Fruit fly (Drosophila melanogaster): ENCODE measurements around the gene LManII.
A peak's percentile ranks its signal among the peaks of the same experiment; 100 is the strongest.

Gene LManII

dm6 chr2L:10442048-10442790 lies 15.2 kb upstream of the LManII start, which contains the start of gene loh (continued):
- no peak for TF ChIP-seq CG33213 (GFP tag; optimal IDR thresholded peaks at IDR 0.05)
- no peak for TF ChIP-seq CG6175 (GFP tag; IDR thresholded peaks at IDR 0.05)
- TF ChIP-seq fd64A (GFP tag; optimal IDR thresholded peaks at IDR 0.05): no peak
- TF ChIP-seq nmo (GFP tag; optimal IDR thresholded peaks at IDR 0.05): peak; percentile 81
- peak; percentile 53 for TF ChIP-seq Hr3 (GFP tag; optimal IDR thresholded peaks at IDR 0.05)
- peak; percentile 76 for TF ChIP-seq row (GFP tag; IDR thresholded peaks at IDR 0.05)
- TF ChIP-seq sd (tag; optimal IDR thresholded peaks at IDR 0.05): no peak
- TF ChIP-seq bcd (GFP tag; optimal IDR thresholded peaks at IDR 0.05): peak; percentile 55
- peak; percentile 49 for TF ChIP-seq Nf-YB (GFP tag; optimal IDR thresholded peaks at IDR 0.05)
- peak; percentile 38 for TF ChIP-seq CG30020 (tag; optimal IDR thresholded peaks at IDR 0.05)
- TF ChIP-seq CG9817 (tag; optimal IDR thresholded peaks at IDR 0.05): no peak
- 0 out of 2 replicates have a peak, but pooled peaks have one; percentile 23 for TF ChIP-seq peb (GFP tag; IDR thresholded peaks at IDR 0.05)
- no peak for TF ChIP-seq Atf6 (GFP tag; IDR thresholded peaks at IDR 0.05)
- TF ChIP-seq Oli (tag; optimal IDR thresholded peaks at IDR 0.05): peak; percentile 74
- TF ChIP-seq CG31388 (GFP tag; optimal IDR thresholded peaks at IDR 0.05): no peak
- peak; percentile 38 for TF ChIP-seq Spps (tag; optimal IDR thresholded peaks at IDR 0.05)
- TF ChIP-seq Hey (tag; optimal IDR thresholded peaks at IDR 0.05): no peak
- peak; percentile 24 for TF ChIP-seq CG12769 (tag; optimal IDR thresholded peaks at IDR 0.05)
- TF ChIP-seq zfh1 (GFP tag; IDR thresholded peaks at IDR 0.05): 0 out of 3 replicates have a peak, but pooled peaks have one; percentile 40
- TF ChIP-seq Sry-β (GFP tag; optimal IDR thresholded peaks at IDR 0.05): peak; percentile 30
- peak; percentile 43 for TF ChIP-seq CG15269 (tag; optimal IDR thresholded peaks at IDR 0.05)
- TF ChIP-seq CG4424 (GFP tag; optimal IDR thresholded peaks at IDR 0.05): peak; percentile 64
- no peak for TF ChIP-seq Dp (GFP tag; optimal IDR thresholded peaks at IDR 0.05)
- peak; percentile 55 for TF ChIP-seq tio (GFP tag; optimal IDR thresholded peaks at IDR 0.05)
- TF ChIP-seq CG17829 (tag; optimal IDR thresholded peaks at IDR 0.05): peak; percentile 65
- TF ChIP-seq cg (GFP tag; optimal IDR thresholded peaks at IDR 0.05): peak; percentile 3
- TF ChIP-seq chinmo (GFP tag; IDR thresholded peaks at IDR 0.05; ENCODE audit: partially characterized antibody): 0 out of 4 replicates have a peak, but pooled peaks have one; percentile 19
- peak; percentile 48 for TF ChIP-seq CG6854 (GFP tag; optimal IDR thresholded peaks at IDR 0.05)
- TF ChIP-seq Hand (GFP tag; optimal IDR thresholded peaks at IDR 0.05): no peak
- peak; percentile 71 for TF ChIP-seq fd96Cb (tag; optimal IDR thresholded peaks at IDR 0.05)
- peak; percentile 76 for TF ChIP-seq CG10979 (tag; optimal IDR thresholded peaks at IDR 0.05)
- TF ChIP-seq cato (GFP tag; optimal IDR thresholded peaks at IDR 0.05; ENCODE audit: borderline replicate concordance): peak; percentile 21
- TF ChIP-seq CG4328 (GFP tag; optimal IDR thresholded peaks at IDR 0.05): no peak
- peak; percentile 90 for TF ChIP-seq CG17361 (GFP tag; IDR thresholded peaks at IDR 0.05)
- TF ChIP-seq Fer3 (tag; optimal IDR thresholded peaks at IDR 0.05): no peak
- no peak for TF ChIP-seq CG2678 (tag; optimal IDR thresholded peaks at IDR 0.05)
- peak; percentile 46 for TF ChIP-seq BtbVII (GFP tag; optimal IDR thresholded peaks at IDR 0.05)
- no peak for TF ChIP-seq knrl (GFP tag; IDR thresholded peaks at IDR 0.05; ENCODE audit: partially characterized antibody)
- peak in 1 of 2 experiments; percentile 79 for TF ChIP-seq Hr51 (GFP tag; optimal IDR thresholded peaks at IDR 0.05)
- TF ChIP-seq CG30431 (GFP tag; optimal IDR thresholded peaks at IDR 0.05): no peak
- TF ChIP-seq CG16815 (GFP tag; optimal IDR thresholded peaks at IDR 0.05): peak; percentile 30
- TF ChIP-seq CG15514 (GFP tag; optimal IDR thresholded peaks at IDR 0.05): peak; percentile 12
- TF ChIP-seq CG10147 (GFP tag; optimal IDR thresholded peaks at IDR 0.05): peak; percentile 47
- TF ChIP-seq CG6813 (GFP tag; optimal IDR thresholded peaks at IDR 0.05): no peak
- peak; percentile 3 for TF ChIP-seq Usf (GFP tag; optimal IDR thresholded peaks at IDR 0.05)
- no peak for TF ChIP-seq CG10959 (GFP tag; IDR thresholded peaks at IDR 0.05)
- no peak for TF ChIP-seq TFAM (GFP tag; optimal IDR thresholded peaks at IDR 0.05)
- TF ChIP-seq tin (GFP tag; optimal IDR thresholded peaks at IDR 0.05): peak; percentile 61

Data from whole organism, embryonic.